Worm (Caenorhabditis elegans) whole organism, early embryonic: Measurements from ENCODE around the gene nhr-225.
"Not testable (repeated sequence)": the region's sequence is repeated elsewhere in the genome, so short reads cannot be mapped to it uniquely, and the experiment has no call there.

ENCODE experiments used
- ama-1 ChIP-seq: fragments of 150-350 bp; optimal IDR thresholded peaks from 2 replicates; lab custom pipeline; 2014
- ceh-13 ChIP-seq: fragments of 200-800 bp; sonication (Bioruptor generic); optimal IDR thresholded peaks from 2 replicates; lab custom pipeline; 2018; ENCODE audit warnings: mild to moderate bottlenecking, missing genetic modification characterization, missing compliant biosample characterization
- ceh-36 ChIP-seq: sonication (generic microtip); optimal IDR thresholded peaks from 2 replicates; lab custom pipeline; 2016; ENCODE audit warnings: missing genetic modification characterization, inconsistent platforms, missing compliant biosample characterization
- ets-7 ChIP-seq: sonication (generic microtip); optimal IDR thresholded peaks from 2 replicates; lab custom pipeline; 2016; ENCODE audit warnings: missing genotype, missing genetic modification characterization, missing compliant biosample characterization
- sea-1 ChIP-seq: fragments of 200-800 bp; sonication (Bioruptor generic); conservative IDR thresholded peaks from 2 replicates; pipeline ENCODE4 v1.3.6; 2022; ENCODE audit warnings: missing genetic modification characterization, missing compliant biosample characterization
- tbx-11 ChIP-seq: fragments of 200-800 bp; sonication (Bioruptor generic); IDR thresholded peaks from 2 replicates; pipeline ENCODE4 v1.3.6; 2022; ENCODE audit warnings: missing genetic modification characterization, missing compliant biosample characterization

DNA sequence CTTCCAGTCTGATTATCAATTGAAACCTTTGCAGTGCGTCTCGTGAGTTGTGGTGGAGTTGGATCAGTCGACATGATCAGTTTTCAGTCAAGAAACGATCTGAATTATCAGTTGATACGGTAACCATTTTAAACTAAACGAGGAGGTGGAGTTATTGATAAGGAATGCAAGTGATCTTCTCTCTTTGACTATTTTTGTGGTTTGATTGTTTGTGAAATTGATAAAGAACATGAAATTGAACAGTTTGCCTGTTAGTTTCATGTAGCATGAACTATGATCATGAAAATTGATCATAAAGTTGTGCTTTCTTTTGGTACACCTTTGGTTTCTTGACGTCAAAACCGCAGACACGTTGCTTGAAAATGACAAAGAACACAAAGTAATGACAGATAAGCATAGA, 32.2 kb upstream of the nhr-225 start, which contains the start of gene pud-1.2:
- TF ChIP-seq ama-1 (lab: Kevin White, UChicago); ceh-36; sea-1 (GFP tag; lab: Robert Waterston, UW); ets-7; tbx-11 (GFP tag; lab: Robert Waterston, UW); ceh-13: not testable (repeated sequence)
